Worm (Caenorhabditis elegans) whole organism, L4/young adult: ENCODE results near the gene btb-2.

ENCODE experiments used
- W03F9.2 ChIP-seq: fragments of 150-350 bp; optimal IDR thresholded peaks from 2 replicates; lab custom pipeline; 2014; ENCODE audit warnings: missing biosample characterization, missing genetic modification characterization
- dao-5 ChIP-seq: sonication (generic microtip); optimal IDR thresholded peaks from 2 replicates; lab custom pipeline; 2016; ENCODE audit warnings: missing genotype, missing genetic modification characterization, moderate library complexity, missing compliant biosample characterization
- him-1 ChIP-seq: sonication (generic microtip); optimal IDR thresholded peaks from 2 replicates; lab custom pipeline; 2016; ENCODE audit warnings: missing genotype, missing genetic modification reagents, missing genetic modification characterization, missing compliant biosample characterization

DNA sequence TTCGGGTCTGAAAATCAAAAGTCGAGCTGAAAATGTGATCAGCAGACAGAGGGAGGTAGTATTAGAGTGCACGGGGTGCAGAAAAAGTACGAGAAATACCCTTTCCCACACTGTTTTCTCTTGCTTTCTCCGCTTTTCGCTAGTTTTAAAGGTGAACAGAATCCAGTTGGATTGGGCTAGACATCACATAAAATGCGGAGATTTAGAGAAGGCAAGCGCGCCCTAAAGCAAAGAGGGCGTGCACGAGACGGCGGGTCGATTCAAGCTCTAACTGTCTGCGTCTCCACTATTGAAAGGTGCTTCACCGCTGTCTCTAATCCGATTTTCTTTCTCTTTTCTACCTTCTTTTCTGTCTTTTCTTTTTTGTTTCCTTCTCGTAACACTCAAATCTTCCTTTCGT is 31.6 kb upstream of the btb-2 start:
- TF ChIP-seq him-1 (tag; lab: Kevin White, UChicago) (no peak), W03F9.2 (tag; lab: Kevin White, UChicago) (peak; percentile 81), dao-5 (tag; lab: Kevin White, UChicago) (no peak)
